Worm (Caenorhabditis elegans) whole organism, young adult: ENCODE measurements around the gene bir-1.

Experiments used
- B0336.3 ChIP-seq: fragments of 200-800 bp; sonication (Bioruptor generic); IDR thresholded peaks from 2 replicates; pipeline ENCODE4 v1.3.6; 2022; ENCODE audit warnings: missing genetic modification characterization, missing compliant biosample characterization
- C06A6.2 ChIP-seq: fragments of 200-800 bp; sonication (Bioruptor generic); conservative IDR thresholded peaks from 2 replicates; pipeline ENCODE4 v1.3.6; 2022; ENCODE audit warnings: missing genetic modification characterization, missing compliant biosample characterization
- F22D6.2 ChIP-seq: sonication (generic microtip); optimal IDR thresholded peaks from 2 replicates; lab custom pipeline; 2016; ENCODE audit warnings: mild to moderate bottlenecking, missing genetic modification characterization, missing compliant biosample characterization
- F49E8.2 ChIP-seq: sonication (generic microtip); optimal IDR thresholded peaks from 3 replicates; lab custom pipeline; 2017; ENCODE audit warnings: missing genetic modification characterization, mild to moderate bottlenecking, missing compliant biosample characterization, antibody characterized with exemption, moderate library complexity; ENCODE audit not compliant: insufficient read depth
- F57C9.4 ChIP-seq: sonication (generic microtip); optimal IDR thresholded peaks from 2 replicates; lab custom pipeline; 2017; ENCODE audit warnings: mild to moderate bottlenecking, missing genetic modification characterization, missing compliant biosample characterization
- K12H6.12 ChIP-seq: fragments of 200-800 bp; sonication (Bioruptor generic); optimal IDR thresholded peaks from 2 replicates; lab custom pipeline; 2018; ENCODE audit warnings: mild to moderate bottlenecking, missing genetic modification characterization, missing compliant biosample characterization
- T07F8.4 ChIP-seq: sonication (generic microtip); optimal IDR thresholded peaks from 2 replicates; lab custom pipeline; 2016; ENCODE audit warnings: mild to moderate bottlenecking, missing genetic modification characterization, moderate library complexity, missing compliant biosample characterization
- T26A5.8 ChIP-seq: sonication (generic microtip); optimal IDR thresholded peaks from 2 replicates; lab custom pipeline; 2016; ENCODE audit warnings: missing genetic modification characterization, missing compliant biosample characterization
- Y53G8AR.9 ChIP-seq: fragments of 200-800 bp; sonication (Bioruptor generic); conservative IDR thresholded peaks from 2 replicates; pipeline ENCODE4 v1.3.6; 2022; ENCODE audit warnings: missing genetic modification reagents, missing genetic modification characterization, missing compliant biosample characterization
- Y95B8A.8 ChIP-seq: fragments of 200-800 bp; sonication (Bioruptor generic); IDR thresholded peaks from 2 replicates; pipeline ENCODE4 v1.3.6; 2022; ENCODE audit warnings: missing genetic modification reagents, missing genetic modification characterization, missing compliant biosample characterization
- ama-1 ChIP-seq, 3 experiments: fragments of 150-350 bp in 1 of 3; sonication (generic microtip) in 2 of 3; optimal IDR thresholded peaks; 2 replicates each; lab custom pipeline; 2014 to 2018; ENCODE audit warnings: missing biosample characterization in 2 of 3, missing genetic modification characterization in 2 of 3, missing genetic modification reagents in 2 of 3
- atf-7 ChIP-seq: sonication (generic microtip); optimal IDR thresholded peaks from 2 replicates; lab custom pipeline; 2017; ENCODE audit warnings: mild to moderate bottlenecking, missing genetic modification characterization, missing compliant biosample characterization
- attf-5 ChIP-seq: fragments of 200-800 bp; sonication (Bioruptor generic); optimal IDR thresholded peaks from 2 replicates; lab custom pipeline; 2018; ENCODE audit warnings: mild to moderate bottlenecking, missing genetic modification characterization, missing compliant biosample characterization
- ccch-3 ChIP-seq: fragments of 200-800 bp; sonication (Bioruptor generic); optimal IDR thresholded peaks from 2 replicates; lab custom pipeline; 2018; ENCODE audit warnings: mild to moderate bottlenecking, missing genetic modification characterization, missing compliant biosample characterization
- ceh-58 ChIP-seq: fragments of 200-800 bp; sonication (Bioruptor generic); IDR thresholded peaks from 2 replicates; pipeline ENCODE4 v1.3.6; 2022; ENCODE audit warnings: missing genetic modification characterization, missing compliant biosample characterization
- ceh-79 ChIP-seq: sonication (generic microtip); optimal IDR thresholded peaks from 2 replicates; lab custom pipeline; 2017; ENCODE audit warnings: mild to moderate bottlenecking, missing genetic modification characterization, missing compliant biosample characterization
- ceh-91 ChIP-seq: fragments of 200-800 bp; sonication (Bioruptor generic); IDR thresholded peaks from 2 replicates; pipeline ENCODE4 v1.3.6; 2022; ENCODE audit warnings: missing genetic modification reagents, missing genetic modification characterization, missing compliant biosample characterization
- egrh-3 ChIP-seq: fragments of 200-800 bp; sonication (Bioruptor generic); IDR thresholded peaks from 2 replicates; pipeline ENCODE4 v1.3.6; 2022; ENCODE audit warnings: missing genetic modification reagents, missing genetic modification characterization, missing compliant biosample characterization
- ekl-4 ChIP-seq: fragments of 200-800 bp; sonication (Bioruptor generic); IDR thresholded peaks from 2 replicates; pipeline ENCODE4 v1.3.6; 2022; ENCODE audit warnings: missing genetic modification reagents, missing genetic modification characterization, missing compliant biosample characterization
- ets-4 ChIP-seq: fragments of 200-800 bp; sonication (Bioruptor generic); optimal IDR thresholded peaks from 2 replicates; lab custom pipeline; 2018; ENCODE audit warnings: mild to moderate bottlenecking, missing genetic modification characterization, missing compliant biosample characterization
- hmg-20 ChIP-seq: fragments of 200-800 bp; sonication (Bioruptor generic); IDR thresholded peaks from 2 replicates; pipeline ENCODE4 v1.3.6; 2022; ENCODE audit warnings: missing genetic modification reagents, missing genetic modification characterization, missing compliant biosample characterization
- let-607 ChIP-seq, 2 experiments: fragments of 200-800 bp in 1 of 2; sonication (Bioruptor generic) in 1 of 2; sonication (generic microtip) in 1 of 2; optimal IDR thresholded peaks; 2 replicates each; lab custom pipeline; 2016 to 2018; ENCODE audit warnings: mild to moderate bottlenecking in 2 of 2, missing compliant biosample characterization in 2 of 2, missing genetic modification characterization in 2 of 2, moderate library complexity in 2 of 2, missing genotype in 1 of 2
- lin-54 ChIP-seq: fragments of 200-800 bp; sonication (Bioruptor generic); optimal IDR thresholded peaks from 2 replicates; lab custom pipeline; 2018; ENCODE audit warnings: mild to moderate bottlenecking, missing genetic modification characterization, missing compliant biosample characterization
- madf-6 ChIP-seq: fragments of 200-800 bp; sonication (Bioruptor generic); IDR thresholded peaks from 2 replicates; pipeline ENCODE4 v1.3.6; 2022; ENCODE audit warnings: missing genetic modification reagents, missing genetic modification characterization, missing compliant biosample characterization
- mel-28 ChIP-seq: sonication (generic microtip); optimal IDR thresholded peaks from 2 replicates; lab custom pipeline; 2016; ENCODE audit warnings: borderline replicate concordance, mild to moderate bottlenecking, missing genetic modification characterization, missing compliant biosample characterization
- mes-4 ChIP-seq: sonication (generic microtip); optimal IDR thresholded peaks from 2 replicates; lab custom pipeline; 2016; ENCODE audit warnings: missing genotype, missing genetic modification characterization, missing compliant biosample characterization
- nfyb-1 ChIP-seq: fragments of 200-800 bp; sonication (Bioruptor generic); IDR thresholded peaks from 2 replicates; pipeline ENCODE4 v1.3.6; 2022; ENCODE audit warnings: missing genetic modification reagents, missing genetic modification characterization, missing compliant biosample characterization
- nhr-179 ChIP-seq: sonication (generic microtip); optimal IDR thresholded peaks from 2 replicates; lab custom pipeline; 2016; ENCODE audit warnings: mild to moderate bottlenecking, missing genetic modification characterization, missing compliant biosample characterization
- nhr-27 ChIP-seq: fragments of 200-800 bp; sonication (Bioruptor generic); optimal IDR thresholded peaks from 2 replicates; lab custom pipeline; 2018; ENCODE audit warnings: mild to moderate bottlenecking, missing genetic modification characterization, moderate library complexity, missing compliant biosample characterization
- repo-1 ChIP-seq: sonication (generic microtip); optimal IDR thresholded peaks from 2 replicates; lab custom pipeline; 2017; ENCODE audit warnings: mild to moderate bottlenecking, missing genetic modification characterization, missing compliant biosample characterization
- rpc-1 ChIP-seq, 2 experiments: fragments of 150-350 bp in 1 of 2; sonication (generic microtip) in 1 of 2; optimal IDR thresholded peaks; 2 replicates each; lab custom pipeline; 2014 to 2018; ENCODE audit warnings: missing biosample characterization in 1 of 2, missing genetic modification characterization in 1 of 2, missing genetic modification reagents in 1 of 2, missing genotype in 1 of 2
- snpc-3.4 ChIP-seq: sonication (generic microtip); optimal IDR thresholded peaks from 2 replicates; lab custom pipeline; 2017; ENCODE audit warnings: missing genetic modification characterization, mild to moderate bottlenecking, missing compliant biosample characterization, antibody characterized with exemption, moderate library complexity, missing genotype, missing genetic modification reagents
- somi-1 ChIP-seq: fragments of 200-800 bp; sonication (Bioruptor generic); optimal IDR thresholded peaks from 2 replicates; lab custom pipeline; 2018; ENCODE audit warnings: mild to moderate bottlenecking, missing genetic modification characterization, missing compliant biosample characterization
- unc-130 ChIP-seq: sonication (generic microtip); optimal IDR thresholded peaks from 2 replicates; lab custom pipeline; 2016; ENCODE audit warnings: missing genetic modification reagents, missing genetic modification characterization, missing compliant biosample characterization
- xnd-1 ChIP-seq: sonication (generic microtip); optimal IDR thresholded peaks from 2 replicates; lab custom pipeline; 2016; ENCODE audit warnings: missing genotype, missing genetic modification reagents, missing genetic modification characterization, missing compliant biosample characterization
- zfh-2 ChIP-seq: fragments of 200-800 bp; sonication (Bioruptor generic); conservative IDR thresholded peaks from 2 replicates; pipeline ENCODE4 v1.3.6; 2022; ENCODE audit warnings: missing genetic modification reagents, missing genetic modification characterization, missing compliant biosample characterization
- zim-3 ChIP-seq: sonication (generic microtip); optimal IDR thresholded peaks from 2 replicates; lab custom pipeline; 2017; ENCODE audit warnings: mild to moderate bottlenecking, missing genetic modification characterization, moderate library complexity, missing compliant biosample characterization
- ztf-18 ChIP-seq: sonication (generic microtip); optimal IDR thresholded peaks from 2 replicates; lab custom pipeline; 2016; ENCODE audit warnings: missing genotype, mild to moderate bottlenecking, missing genetic modification characterization, missing compliant biosample characterization
- ztf-25 ChIP-seq: fragments of 200-800 bp; sonication (Bioruptor generic); IDR thresholded peaks from 2 replicates; pipeline ENCODE4 v1.3.6; 2022; ENCODE audit warnings: missing genetic modification reagents, missing genetic modification characterization, missing compliant biosample characterization
- ztf-6 ChIP-seq: fragments of 200-800 bp; sonication (Bioruptor generic); IDR thresholded peaks from 2 replicates; pipeline ENCODE4 v1.3.6; 2022; ENCODE audit warnings: missing genetic modification reagents, missing genetic modification characterization, missing compliant biosample characterization

Gene bir-1

DNA sequence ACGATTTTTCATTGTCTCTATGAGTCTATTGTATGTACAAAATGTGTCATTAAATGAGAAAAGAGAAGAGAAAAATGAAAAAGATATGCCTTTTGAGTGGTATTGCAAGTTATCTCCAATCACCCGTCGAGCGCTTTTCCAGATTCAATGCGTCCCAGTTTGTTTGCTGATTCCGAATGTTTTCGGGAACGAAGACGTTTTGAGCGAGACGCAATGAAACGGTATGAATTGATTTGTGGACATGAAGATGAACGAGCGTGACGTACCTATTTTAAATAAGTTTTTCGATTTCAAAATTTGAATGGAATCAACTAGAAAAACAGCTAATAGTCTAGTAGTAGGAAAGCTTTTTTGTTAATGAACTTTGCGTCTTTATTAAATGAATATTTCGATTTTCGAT, 27.5 kb upstream of the bir-1 start:
- TF ChIP-seq ama-1 (optimal IDR thresholded peaks at IDR 0.05; lab: Kevin White, UChicago) (peak; percentile 86), ama-1 (GFP tag; optimal IDR thresholded peaks at IDR 0.05; lab: Kevin White, UChicago) (no peak), B0336.3 (GFP tag; lab: Robert Waterston, UW) (0 out of 2 replicates have a peak, but pooled peaks have one; percentile 30), F22D6.2 (no peak)

DNA sequence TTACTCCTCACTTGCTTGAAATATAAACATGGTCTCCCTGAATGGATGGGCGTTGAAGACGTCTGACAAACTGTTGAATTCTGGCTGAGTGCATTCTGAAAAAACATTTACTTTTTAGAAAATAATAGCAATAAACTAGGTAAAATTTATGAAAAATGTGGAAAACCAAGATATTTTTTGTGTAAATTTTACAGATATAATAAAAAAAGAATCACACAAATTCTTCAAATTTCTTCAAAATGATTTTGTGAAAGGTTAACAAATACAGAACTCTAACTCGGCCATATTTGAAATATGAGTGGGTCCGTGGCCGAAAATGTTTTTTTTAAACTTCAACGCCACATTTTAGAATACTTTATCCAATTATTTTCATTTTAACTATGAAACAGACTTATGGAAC, 26.1 kb upstream of the bir-1 start, which contains the start of gene glb-15:
glb-15 (minus strand) TSS at position 101 of the 400 bp plus-strand sequence.
- TF ChIP-seq T07F8.4 (tag; lab: Kevin White, UChicago) (no peak), ets-4 (GFP tag; lab: Kevin White, UChicago) (no peak), zim-3 (no peak), ccch-3 (GFP tag; lab: Kevin White, UChicago) (no peak), ceh-79 (tag; lab: Kevin White, UChicago) (no peak), madf-6 (GFP tag; lab: Robert Waterston, UW) (no peak), mes-4 (no peak), Y95B8A.8 (GFP tag; lab: Robert Waterston, UW) (no peak), F57C9.4 (tag; lab: Kevin White, UChicago) (no peak), ceh-58 (GFP tag; lab: Robert Waterston, UW) (no peak), hmg-20 (GFP tag; lab: Robert Waterston, UW) (no peak), B0336.3 (GFP tag; lab: Robert Waterston, UW) (no peak), ztf-6 (no peak), Y53G8AR.9 (GFP tag; lab: Robert Waterston, UW) (no peak), egrh-3 (GFP tag; lab: Robert Waterston, UW) (no peak), repo-1 (tag; lab: Kevin White, UChicago) (no peak), somi-1 (no peak), T26A5.8 (tag; lab: Kevin White, UChicago) (no peak)

DNA sequence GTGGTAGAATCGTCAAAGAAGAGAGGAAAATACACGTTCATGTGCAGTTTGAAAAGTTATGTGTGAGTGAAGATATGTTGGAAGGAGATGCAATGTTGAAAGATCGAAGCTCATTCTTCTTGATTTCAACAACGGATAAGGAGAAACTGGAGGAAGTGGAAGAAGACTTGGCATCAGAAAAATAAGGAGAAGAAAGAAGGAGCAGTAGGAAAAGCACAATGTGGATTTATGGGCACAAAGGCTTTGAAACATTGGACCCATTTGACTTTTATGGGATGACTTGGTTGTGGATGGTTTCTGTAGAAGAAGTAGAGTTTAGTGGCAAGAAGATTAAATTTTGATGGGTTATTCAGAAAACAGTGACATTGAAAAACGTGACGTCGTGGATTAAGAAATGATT, 24.2 kb upstream of the bir-1 start:
- TF ChIP-seq F22D6.2, result no peak
- no peak for TF ChIP-seq nhr-179 (tag; lab: Kevin White, UChicago)
- TF ChIP-seq mes-4, result no peak
- no peak for TF ChIP-seq rpc-1 (optimal IDR thresholded peaks at IDR 0.05; lab: Kevin White, UChicago)
- no peak for TF ChIP-seq rpc-1 (tag; optimal IDR thresholded peaks at IDR 0.05; lab: Kevin White, UChicago)
- TF ChIP-seq unc-130 (GFP tag; lab: Kevin White, UChicago), result no peak

DNA sequence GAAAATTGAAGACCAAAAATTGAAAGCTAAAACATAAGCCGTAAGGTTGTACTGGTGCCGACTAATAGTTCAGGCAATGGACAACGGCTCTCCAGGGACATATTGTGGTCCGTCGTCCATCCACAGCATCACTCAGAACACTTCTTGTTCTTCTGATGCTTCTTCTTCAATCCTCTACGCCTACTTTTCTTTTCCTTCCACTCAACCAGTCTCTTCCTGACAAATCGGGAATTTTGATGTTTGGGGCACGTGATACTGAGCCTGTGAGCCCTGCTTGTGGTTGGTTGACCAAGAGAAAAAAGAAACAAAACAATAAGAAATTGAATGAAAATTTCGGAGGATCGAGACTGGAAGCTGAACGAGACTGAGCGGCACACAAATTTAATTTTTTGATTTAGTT, 23.0 kb upstream of the bir-1 start:
- TF ChIP-seq F49E8.2 (tag; lab: Kevin White, UChicago), result no peak
- TF ChIP-seq nhr-27 (tag; lab: Kevin White, UChicago), result no peak
- TF ChIP-seq attf-5, result no peak
- TF ChIP-seq let-607 (tag; optimal IDR thresholded peaks at IDR 0.05; lab: Kevin White, UChicago), result no peak
- TF ChIP-seq Y53G8AR.9 (GFP tag; lab: Robert Waterston, UW), result no peak
- no peak for TF ChIP-seq mel-28 (tag; lab: Kevin White, UChicago)
- no peak for TF ChIP-seq C06A6.2 (GFP tag; lab: Robert Waterston, UW)
- no peak for TF ChIP-seq nfyb-1 (GFP tag; lab: Robert Waterston, UW)
- no peak for TF ChIP-seq ekl-4 (GFP tag; lab: Robert Waterston, UW)
- no peak for TF ChIP-seq xnd-1
- TF ChIP-seq lin-54 (GFP tag; lab: Kevin White, UChicago), result no peak
- TF ChIP-seq K12H6.12 (tag; lab: Kevin White, UChicago), result no peak
- no peak for TF ChIP-seq atf-7 (tag; lab: Kevin White, UChicago)
- no peak for TF ChIP-seq snpc-3.4 (tag; lab: Kevin White, UChicago)
- TF ChIP-seq ztf-25 (GFP tag; lab: Robert Waterston, UW), result no peak
- no peak for TF ChIP-seq repo-1 (tag; lab: Kevin White, UChicago)
- no peak for TF ChIP-seq ztf-18
- no peak for TF ChIP-seq ceh-79 (tag; lab: Kevin White, UChicago)
- TF ChIP-seq zfh-2, result no peak
- no peak for TF ChIP-seq ceh-91 (GFP tag; lab: Robert Waterston, UW)
